Fruit fly (Drosophila melanogaster): ENCODE results near the gene Sys1.

dm6 chr3R:8635778-8636177 lies 16.8 kb upstream of the Sys1 start, which contains the start of gene Or85e:
- TF ChIP-seq pan (optimal IDR thresholded peaks at IDR 0.05) (no peak), psq (GFP tag; optimal IDR thresholded peaks at IDR 0.05) (no peak), CrebA (GFP tag; optimal IDR thresholded peaks at IDR 0.05; ENCODE audit: borderline replicate concordance) (no peak), dmrt93B (GFP tag; optimal IDR thresholded peaks at IDR 0.05) (no peak), Dfd (GFP tag; optimal IDR thresholded peaks at IDR 0.05) (no peak), usp (GFP tag; optimal IDR thresholded peaks at IDR 0.05) (no peak), foxo (GFP tag; optimal IDR thresholded peaks at IDR 0.05) (no peak)
